Worm (Caenorhabditis elegans) whole organism, L4 larva: ENCODE data around the gene B0507.2.

Experiments used
- F44E2.7 ChIP-seq: fragments of 200-800 bp; sonication (Bioruptor generic); IDR thresholded peaks from 2 replicates; pipeline ENCODE4 v2.1.2; 2022; ENCODE audit warnings: missing genetic modification characterization, missing compliant biosample characterization
- F49E8.2 ChIP-seq: sonication (generic microtip); optimal IDR thresholded peaks from 2 replicates; lab custom pipeline; 2016; ENCODE audit warnings: missing compliant biosample characterization, mild to moderate bottlenecking, missing genetic modification characterization, borderline replicate concordance
- ama-1 ChIP-seq: fragments of 150-350 bp; optimal IDR thresholded peaks from 2 replicates; lab custom pipeline; 2014; ENCODE audit warnings: inconsistent platforms, mixed read lengths
- attf-4 ChIP-seq: sonication (generic microtip); optimal IDR thresholded peaks from 3 replicates; lab custom pipeline; 2017; ENCODE audit warnings: missing biosample characterization, missing genetic modification characterization
- daf-16 ChIP-seq, 3 experiments: sonication (generic microtip); optimal IDR thresholded peaks; 2 replicates each; lab custom pipeline; 2016 to 2017; ENCODE audit warnings: missing genetic modification characterization in 3 of 3, missing genetic modification reagents in 3 of 3, mild to moderate bottlenecking in 2 of 3, missing compliant biosample characterization in 2 of 3, missing biosample characterization in 1 of 3, moderate library complexity in 1 of 3
- dve-1 ChIP-seq: sonication (generic microtip); optimal IDR thresholded peaks from 2 replicates; lab custom pipeline; 2017; ENCODE audit warnings: antibody characterized with exemption, mild to moderate bottlenecking, missing genetic modification characterization, missing compliant biosample characterization; ENCODE audit not compliant: insufficient read depth
- fos-1 ChIP-seq: fragments of 150-350 bp; optimal IDR thresholded peaks from 2 replicates; lab custom pipeline; 2014; ENCODE audit warnings: missing biosample characterization, missing genetic modification characterization
- lin-15B ChIP-seq: fragments of 150-350 bp; sonication (generic microtip); optimal IDR thresholded peaks from 3 replicates; lab custom pipeline; 2014; ENCODE audit warnings: missing biosample characterization, missing genetic modification characterization
- lin-39 ChIP-seq: fragments of 150-350 bp; optimal IDR thresholded peaks from 2 replicates; lab custom pipeline; 2014; ENCODE audit warnings: missing biosample characterization, missing genetic modification reagents, missing genetic modification characterization
- mep-1 ChIP-seq: fragments of 150-350 bp; sonication (generic microtip); optimal IDR thresholded peaks from 3 replicates; lab custom pipeline; 2014; ENCODE audit warnings: missing biosample characterization, missing genetic modification characterization
- unc-62 ChIP-seq, 3 experiments: fragments of 150-350 bp in 1 of 3; sonication (generic microtip); optimal IDR thresholded peaks in 2 of 3; peaks in 1 of 3; 1 replicate in 1 of 3; 2 replicates in 2 of 3; lab custom pipeline; 2014 to 2017; ENCODE audit warnings: missing biosample characterization in 3 of 3, missing genetic modification characterization in 3 of 3, missing genetic modification reagents in 3 of 3, missing genotype in 1 of 3
- zag-1 ChIP-seq: fragments of 150-350 bp; optimal IDR thresholded peaks from 2 replicates; lab custom pipeline; 2014; ENCODE audit warnings: missing biosample characterization, missing genetic modification characterization
- zfp-3 ChIP-seq: fragments of 200-800 bp; sonication (Bioruptor generic); conservative IDR thresholded peaks from 2 replicates; pipeline ENCODE4 v1.3.6; 2022; ENCODE audit warnings: missing genetic modification reagents, missing genetic modification characterization, missing compliant biosample characterization

DNA sequence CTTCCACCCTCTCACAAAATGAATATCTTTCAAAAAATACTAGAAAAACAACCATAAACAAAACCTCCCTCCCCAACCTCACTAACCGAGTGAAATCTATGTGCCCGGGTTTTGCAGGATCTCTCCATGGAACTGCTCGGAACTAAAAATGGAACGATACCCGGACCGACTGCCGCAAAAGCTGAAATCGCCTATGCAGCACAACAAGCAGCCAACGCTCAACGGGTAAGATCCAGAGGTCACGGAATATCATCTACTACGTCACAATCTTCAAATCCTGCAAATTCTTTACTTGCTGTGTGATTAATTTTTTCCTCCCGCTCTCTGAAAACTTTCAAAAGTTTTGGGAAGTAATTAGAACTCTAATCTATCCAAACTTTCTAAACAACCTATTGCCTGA lies 15.2 kb downstream of the B0507.2 start:
- TF ChIP-seq zag-1 (tag; lab: Kevin White, UChicago), result no peak
- TF ChIP-seq F49E8.2 (tag; lab: Kevin White, UChicago), result no peak
- TF ChIP-seq zfp-3 (GFP tag; lab: Robert Waterston, UW), result no peak
- TF ChIP-seq lin-39 (tag; lab: Kevin White, UChicago), result no peak
- no peak for TF ChIP-seq daf-16 (GFP tag; optimal IDR thresholded peaks at IDR 0.05; lab: Kevin White, UChicago)
- no peak for TF ChIP-seq daf-16 (tag; optimal IDR thresholded peaks at IDR 0.05; lab: Kevin White, UChicago)
- no peak for TF ChIP-seq ama-1
- TF ChIP-seq attf-4 (tag; lab: Kevin White, UChicago), result no peak
- no peak for TF ChIP-seq fos-1 (tag; lab: Kevin White, UChicago)
- TF ChIP-seq lin-15B (tag; lab: Kevin White, UChicago), result no peak
- TF ChIP-seq unc-62 (GFP tag; optimal IDR thresholded peaks at IDR 0.05 in 1 of 2; lab: Kevin White, UChicago), result no peak
- no peak for TF ChIP-seq unc-62 (tag; optimal IDR thresholded peaks at IDR 0.05; lab: Kevin White, UChicago)
- TF ChIP-seq mep-1 (tag; lab: Kevin White, UChicago), result no peak
- TF ChIP-seq F44E2.7 (GFP tag; lab: Robert Waterston, UW), result no peak
- TF ChIP-seq dve-1 (tag; lab: Kevin White, UChicago), result no peak
